Fruit fly (Drosophila melanogaster) whole organism, embryonic: ENCODE results near the gene Pgant35A.

Source experiments
- CG10959 ChIP-seq: fragments of 200-800 bp; sonication (Bioruptor generic); IDR thresholded peaks from 2 replicates; pipeline ENCODE4 v1.3.6; 2022; ENCODE audit warnings: missing biosample characterization, missing genetic modification characterization
- CG11456 ChIP-seq: fragments of 200-800 bp; sonication (Bioruptor generic); IDR thresholded peaks from 3 replicates; pipeline ENCODE4 v1.3.6; 2022; ENCODE audit warnings: missing biosample characterization, missing genetic modification characterization
- CG12236 ChIP-seq: fragments of 200-800 bp; sonication (Bioruptor generic); optimal IDR thresholded peaks from 2 replicates; lab custom pipeline; 2016; ENCODE audit warnings: missing biosample characterization, missing genetic modification characterization
- CG12659 ChIP-seq: fragments of 200-800 bp; sonication (Bioruptor generic); optimal IDR thresholded peaks from 3 replicates; lab custom pipeline; 2017; ENCODE audit warnings: mild to moderate bottlenecking, missing biosample characterization, missing genetic modification reagents, missing genetic modification characterization
- CG13296 ChIP-seq: fragments of 200-800 bp; sonication (Bioruptor generic); optimal IDR thresholded peaks from 3 replicates; lab custom pipeline; 2018; ENCODE audit warnings: missing biosample characterization, mild to moderate bottlenecking, missing genetic modification characterization
- CG14441 ChIP-seq: fragments of 200-800 bp; sonication (Bioruptor generic); IDR thresholded peaks from 2 replicates; pipeline ENCODE4 v1.3.6; 2022; ENCODE audit warnings: missing biosample characterization, missing genetic modification characterization
- CG1529 ChIP-seq: fragments of 200-800 bp; sonication (Bioruptor generic); optimal IDR thresholded peaks from 3 replicates; lab custom pipeline; 2018; ENCODE audit warnings: missing biosample characterization, missing genetic modification characterization
- CG15601 ChIP-seq: fragments of 200-800 bp; sonication (Bioruptor generic); optimal IDR thresholded peaks from 3 replicates; lab custom pipeline; 2019; ENCODE audit warnings: missing biosample characterization, mild to moderate bottlenecking, missing genetic modification characterization, moderate library complexity
- CG17612 ChIP-seq: fragments of 200-800 bp; sonication (Bioruptor generic); IDR thresholded peaks from 2 replicates; pipeline ENCODE4 v1.3.6; 2022; ENCODE audit warnings: missing biosample characterization, missing genetic modification characterization
- CG18476 ChIP-seq: fragments of 200-800 bp; sonication (Bioruptor generic); optimal IDR thresholded peaks from 2 replicates; lab custom pipeline; 2016; ENCODE audit warnings: missing biosample characterization, mild to moderate bottlenecking, missing genetic modification characterization
- CG18619 ChIP-seq: fragments of 200-800 bp; sonication (Bioruptor generic); optimal IDR thresholded peaks from 3 replicates; lab custom pipeline; 2017; ENCODE audit warnings: missing biosample characterization, mild to moderate bottlenecking, missing genetic modification characterization
- CG2199 ChIP-seq: fragments of 200-800 bp; sonication (Bioruptor generic); IDR thresholded peaks from 3 replicates; pipeline ENCODE4 v1.3.6; 2022; ENCODE audit warnings: missing biosample characterization, missing genetic modification characterization
- CG2202 ChIP-seq: fragments of 200-800 bp; sonication (Bioruptor generic); optimal IDR thresholded peaks from 2 replicates; lab custom pipeline; 2018; ENCODE audit warnings: missing biosample characterization, mild to moderate bottlenecking, missing genetic modification characterization
- CG3407 ChIP-seq: fragments of 200-800 bp; sonication (Bioruptor generic); optimal IDR thresholded peaks from 2 replicates; lab custom pipeline; 2018; ENCODE audit warnings: missing biosample characterization, mild to moderate bottlenecking, missing genetic modification characterization
- CG34376 ChIP-seq: fragments of 200-800 bp; sonication (Bioruptor generic); optimal IDR thresholded peaks from 2 replicates; lab custom pipeline; 2018; ENCODE audit warnings: missing biosample characterization, mild to moderate bottlenecking, missing genetic modification characterization
- CG4404 ChIP-seq: fragments of 200-800 bp; sonication (Bioruptor generic); IDR thresholded peaks from 2 replicates; pipeline ENCODE4 v1.3.6; 2022; ENCODE audit warnings: missing biosample characterization, missing genetic modification characterization
- CG6654 ChIP-seq: fragments of 200-800 bp; sonication (Bioruptor generic); optimal IDR thresholded peaks from 2 replicates; lab custom pipeline; 2017; ENCODE audit warnings: missing biosample characterization, mild to moderate bottlenecking, missing genetic modification characterization
- CG6813 ChIP-seq: fragments of 200-800 bp; sonication (Bioruptor generic); optimal IDR thresholded peaks from 2 replicates; lab custom pipeline; 2017; ENCODE audit warnings: missing biosample characterization, missing genetic modification characterization, mild to moderate bottlenecking, moderate library complexity, missing genetic modification reagents
- CG6854 ChIP-seq: fragments of 200-800 bp; sonication (Bioruptor generic); optimal IDR thresholded peaks from 3 replicates; lab custom pipeline; 2017; ENCODE audit warnings: missing biosample characterization, mild to moderate bottlenecking, missing genetic modification characterization
- Camta ChIP-seq: fragments of 200-800 bp; sonication (Bioruptor generic); optimal IDR thresholded peaks from 2 replicates; lab custom pipeline; 2016; ENCODE audit warnings: missing biosample characterization, missing genetic modification characterization
- Dp ChIP-seq: fragments of 200-800 bp; sonication (Bioruptor generic); optimal IDR thresholded peaks from 2 replicates; lab custom pipeline; 2018; ENCODE audit warnings: missing biosample characterization, mild to moderate bottlenecking, missing genetic modification characterization, moderate library complexity
- Drgx ChIP-seq: fragments of 200-800 bp; sonication (Bioruptor generic); IDR thresholded peaks from 2 replicates; pipeline ENCODE4 v1.3.6; 2022; ENCODE audit warnings: missing biosample characterization, missing genetic modification characterization
- H2.0 ChIP-seq: fragments of 200-800 bp; sonication (Bioruptor generic); IDR thresholded peaks from 2 replicates; pipeline ENCODE4 v1.3.6; 2022; ENCODE audit warnings: missing biosample characterization, missing genetic modification characterization
- HHEX ChIP-seq: fragments of 200-800 bp; sonication (Bioruptor generic); optimal IDR thresholded peaks from 3 replicates; lab custom pipeline; 2017; ENCODE audit warnings: missing biosample characterization, mild to moderate bottlenecking, missing genetic modification characterization, missing genetic modification reagents
- Hey ChIP-seq: fragments of 200-800 bp; sonication (Bioruptor generic); optimal IDR thresholded peaks from 3 replicates; lab custom pipeline; 2018; ENCODE audit warnings: missing biosample characterization, mild to moderate bottlenecking, missing genetic modification characterization
- Hr3 ChIP-seq: fragments of 200-800 bp; sonication (Bioruptor generic); optimal IDR thresholded peaks from 3 replicates; lab custom pipeline; 2016; ENCODE audit warnings: missing biosample characterization, missing genetic modification characterization
- Mes4 ChIP-seq: fragments of 200-800 bp; sonication (Bioruptor generic); optimal IDR thresholded peaks from 2 replicates; lab custom pipeline; 2016; ENCODE audit warnings: missing biosample characterization, missing genetic modification characterization
- NFAT ChIP-seq: fragments of 200-800 bp; sonication (Bioruptor generic); IDR thresholded peaks from 2 replicates; pipeline ENCODE4 v1.3.6; 2022; ENCODE audit warnings: missing biosample characterization, missing genetic modification characterization
- Scr ChIP-seq: fragments of 200-800 bp; sonication (Bioruptor generic); IDR thresholded peaks from 2 replicates; pipeline ENCODE4 v1.3.6; 2022; ENCODE audit warnings: missing biosample characterization, missing genetic modification characterization; ENCODE audit not compliant: partially characterized antibody
- Sox100B ChIP-seq: fragments of 200-800 bp; sonication (Bioruptor generic); optimal IDR thresholded peaks from 3 replicates; lab custom pipeline; 2018; ENCODE audit warnings: missing biosample characterization, mild to moderate bottlenecking, missing genetic modification characterization
- Sry-β ChIP-seq: fragments of 200-800 bp; sonication (Bioruptor generic); optimal IDR thresholded peaks from 2 replicates; lab custom pipeline; 2018; ENCODE audit warnings: missing biosample characterization, mild to moderate bottlenecking, missing genetic modification characterization, moderate library complexity
- amos ChIP-seq: fragments of 200-800 bp; sonication (Bioruptor generic); IDR thresholded peaks from 2 replicates; pipeline ENCODE4 v1.3.6; 2022; ENCODE audit warnings: missing biosample characterization, missing genetic modification characterization; ENCODE audit not compliant: partially characterized antibody
- chif ChIP-seq, 2 experiments: fragments of 200-800 bp; sonication (Bioruptor generic); optimal IDR thresholded peaks; 3 replicates each; lab custom pipeline; 2016; ENCODE audit warnings: missing biosample characterization in 2 of 2, missing genetic modification characterization in 2 of 2
- cwo ChIP-seq: fragments of 200-800 bp; sonication (Bioruptor generic); optimal IDR thresholded peaks from 3 replicates; lab custom pipeline; 2017; ENCODE audit warnings: missing biosample characterization, missing genetic modification characterization, mild to moderate bottlenecking, moderate library complexity, missing genetic modification reagents
- dmrt99B ChIP-seq: fragments of 200-800 bp; sonication (Bioruptor generic); optimal IDR thresholded peaks from 2 replicates; lab custom pipeline; 2018; ENCODE audit warnings: missing biosample characterization, mild to moderate bottlenecking, missing genetic modification characterization, moderate library complexity
- dpn ChIP-seq, 2 experiments: fragments of 200-800 bp; sonication (Bioruptor generic); optimal IDR thresholded peaks; 3 replicates each; lab custom pipeline; 2016; ENCODE audit warnings: missing biosample characterization in 2 of 2, missing genetic modification characterization in 2 of 2
- gce ChIP-seq: fragments of 200-800 bp; sonication (Bioruptor generic); IDR thresholded peaks from 3 replicates; pipeline ENCODE4 v1.3.6; 2022; ENCODE audit warnings: missing biosample characterization, missing genetic modification characterization
- grau ChIP-seq: fragments of 200-800 bp; optimal IDR thresholded peaks from 3 replicates; lab custom pipeline; 2019; ENCODE audit warnings: missing biosample characterization, mild to moderate bottlenecking, missing genetic modification characterization, moderate library complexity
- grn ChIP-seq: fragments of 200-800 bp; sonication (Bioruptor generic); optimal IDR thresholded peaks from 3 replicates; lab custom pipeline; 2017; ENCODE audit warnings: missing biosample characterization, missing genetic modification characterization
- klu ChIP-seq: fragments of 200-800 bp; sonication (Bioruptor generic); IDR thresholded peaks from 2 replicates; pipeline ENCODE4 v1.3.6; 2022; ENCODE audit warnings: missing biosample characterization, missing genetic modification characterization
- lmd ChIP-seq: fragments of 200-800 bp; sonication (Bioruptor generic); IDR thresholded peaks from 2 replicates; pipeline ENCODE4 v1.3.6; 2022; ENCODE audit warnings: missing biosample characterization, missing genetic modification characterization
- mld ChIP-seq: fragments of 200-800 bp; sonication (Bioruptor generic); IDR thresholded peaks from 3 replicates; pipeline ENCODE4 v1.3.6; 2022; ENCODE audit warnings: missing biosample characterization, missing genetic modification characterization; ENCODE audit not compliant: partially characterized antibody
- odd ChIP-seq: fragments of 200-800 bp; sonication (Bioruptor generic); optimal IDR thresholded peaks from 2 replicates; lab custom pipeline; 2017; ENCODE audit warnings: missing biosample characterization, mild to moderate bottlenecking, missing genetic modification characterization
- org-1 ChIP-seq: fragments of 200-800 bp; sonication (Bioruptor generic); optimal IDR thresholded peaks from 2 replicates; lab custom pipeline; 2017; ENCODE audit warnings: missing biosample characterization, missing genetic modification characterization
- pho ChIP-seq: fragments of 200-800 bp; sonication (Bioruptor generic); optimal IDR thresholded peaks from 2 replicates; lab custom pipeline; 2016; ENCODE audit warnings: missing biosample characterization, missing genetic modification characterization
- row ChIP-seq: fragments of 200-800 bp; sonication (Bioruptor generic); IDR thresholded peaks from 3 replicates; pipeline ENCODE4 v1.3.6; 2022; ENCODE audit warnings: missing biosample characterization, missing genetic modification characterization
- stc ChIP-seq: fragments of 200-800 bp; sonication (Bioruptor generic); IDR thresholded peaks from 2 replicates; pipeline ENCODE4 v1.3.6; 2022; ENCODE audit warnings: missing biosample characterization, missing genetic modification characterization
- stwl ChIP-seq: fragments of 200-800 bp; sonication (Bioruptor generic); optimal IDR thresholded peaks from 3 replicates; lab custom pipeline; 2018; ENCODE audit warnings: missing biosample characterization, mild to moderate bottlenecking, missing genetic modification characterization, moderate library complexity
- vfl ChIP-seq: fragments of 200-800 bp; sonication (Bioruptor generic); optimal IDR thresholded peaks from 2 replicates; lab custom pipeline; 2016; ENCODE audit warnings: missing biosample characterization, missing genetic modification characterization
- wor ChIP-seq: fragments of 200-800 bp; sonication (Bioruptor generic); IDR thresholded peaks from 2 replicates; pipeline ENCODE4 v1.3.6; 2022; ENCODE audit warnings: missing biosample characterization, missing genetic modification characterization
- yki ChIP-seq: fragments of >200 bp; optimal IDR thresholded peaks from 3 replicates; lab custom pipeline; 2018

Pgant35A gene

DNA sequence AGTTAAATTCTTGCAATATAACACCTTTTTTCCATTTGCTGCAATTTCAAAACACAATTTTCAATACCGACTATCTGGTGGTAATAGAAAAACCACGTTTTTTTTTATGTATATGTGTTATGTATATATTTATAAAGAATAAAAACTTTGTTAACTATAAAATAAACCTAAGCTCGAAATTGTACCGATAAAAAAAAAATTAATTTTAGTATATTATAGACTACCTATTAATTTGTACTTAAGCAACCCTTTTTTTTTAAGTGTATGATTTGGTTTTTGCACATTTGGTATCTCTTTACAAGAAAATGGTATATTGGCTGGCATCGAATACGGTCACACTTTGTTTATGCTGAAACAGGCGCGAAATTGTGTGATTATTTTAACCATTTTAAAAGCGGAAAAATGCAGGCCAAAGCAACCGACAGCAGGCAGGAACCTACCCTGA lies 2.7 kb downstream of the Pgant35A start, which contains the start of gene spel1 (continued):
- TF ChIP-seq gce (GFP tag; lab: Robert Waterston, UW) (peak; percentile 56; the same call in 2 of the 3 replicates), CG10959 (GFP tag; lab: Robert Waterston, UW) (no peak), CG12236 (GFP tag; lab: Kevin White, UChicago) (no peak), dpn (GFP tag; optimal IDR thresholded peaks at IDR 0.05; lab: Kevin White, UChicago) (peak; percentile 41 to 74), Scr (GFP tag; lab: Robert Waterston, UW) (no peak), Dp (GFP tag; lab: Kevin White, UChicago) (peak; percentile 79), CG3407 (GFP tag; lab: Kevin White, UChicago) (peak; percentile 57), grn (GFP tag; lab: Kevin White, UChicago) (no peak), org-1 (GFP tag; lab: Kevin White, UChicago) (no peak), klu (GFP tag; lab: Robert Waterston, UW) (peak; percentile 54; the same call in 1 of the 2 replicates), CG1529 (GFP tag; lab: Kevin White, UChicago) (peak; percentile 20), CG2199 (GFP tag; lab: Robert Waterston, UW) (no peak), vfl (GFP tag; lab: Kevin White, UChicago) (no peak), pho (GFP tag; lab: Kevin White, UChicago) (no peak), Mes4 (GFP tag; lab: Kevin White, UChicago) (no peak), Sox100B (GFP tag; lab: Kevin White, UChicago) (peak; percentile 82), stc (peak; percentile 81), CG17612 (GFP tag; lab: Robert Waterston, UW) (peak; percentile 46; the same call in 1 of the 2 replicates), stwl (peak; percentile 64), CG12659 (GFP tag; lab: Kevin White, UChicago) (peak; percentile 72), CG18619 (GFP tag; lab: Kevin White, UChicago) (peak; percentile 64), CG34376 (peak; percentile 17), row (GFP tag; lab: Robert Waterston, UW) (peak; percentile 85), CG13296 (GFP tag; lab: Kevin White, UChicago) (peak; percentile 83), HHEX (GFP tag; lab: Kevin White, UChicago) (peak; percentile 25), CG15601 (tag; lab: Kevin White, UChicago) (peak; percentile 58), Camta (no peak), CG14441 (GFP tag; lab: Robert Waterston, UW) (peak; percentile 73), CG2202 (peak; percentile 61), cwo (peak; percentile 53), H2.0 (peak; percentile 75), NFAT (peak; percentile 77), CG4404 (GFP tag; lab: Robert Waterston, UW) (no peak), lmd (GFP tag; lab: Robert Waterston, UW) (peak; percentile 80), odd (GFP tag; lab: Kevin White, UChicago) (peak; percentile 35), dmrt99B (tag; lab: Kevin White, UChicago) (peak; percentile 86), Hr3 (GFP tag; lab: Kevin White, UChicago) (peak; percentile 81), CG11456 (peak; percentile 74; the same call in 2 of the 3 replicates), amos (no peak), CG6813 (GFP tag; lab: Kevin White, UChicago) (peak; percentile 72), mld (GFP tag; lab: Robert Waterston, UW) (no peak), CG6654 (GFP tag; lab: Kevin White, UChicago) (no peak), wor (peak; percentile 49), CG6854 (GFP tag; lab: Kevin White, UChicago) (peak; percentile 60), CG18476 (GFP tag; lab: Kevin White, UChicago) (peak; percentile 13), Hey (tag; lab: Kevin White, UChicago) (no peak), Drgx (GFP tag; lab: Robert Waterston, UW) (peak; percentile 65), chif (GFP tag; optimal IDR thresholded peaks at IDR 0.05; lab: Kevin White, UChicago) (no peak), Sry-β (GFP tag; lab: Kevin White, UChicago) (peak; percentile 31), grau (peak; percentile 83), yki (no peak)
